Worm (Caenorhabditis elegans): Measurements from ENCODE around the gene K08F9.1.

The K08F9.1 gene

ce11 chrV:15143285-15143684 lies at the start of gene K08F9.1:
K08F9.1 (minus strand) TSS chrV:15143385.
- TF ChIP-seq pha-2 (tag; optimal IDR thresholded peaks at IDR 0.05) (no peak), hlh-15 (tag; optimal IDR thresholded peaks at IDR 0.05) (no peak), unc-42 (tag; optimal IDR thresholded peaks at IDR 0.05) (no peak), syd-9 (tag; optimal IDR thresholded peaks at IDR 0.05) (no peak), tbx-7 (tag; optimal IDR thresholded peaks at IDR 0.05) (no peak), ceh-30 (tag; optimal IDR thresholded peaks at IDR 0.05) (no peak)

ce11 chrV:15192377-15192776 lies 49.2 kb upstream of the K08F9.1 start, which contains the start of gene plc-2:
plc-2 (plus strand) TSS chrV:15192572.
- TF ChIP-seq sdc-2 (tag; optimal IDR thresholded peaks at IDR 0.05) (no peak), pag-3 (tag; optimal IDR thresholded peaks at IDR 0.05; ENCODE audit: borderline replicate concordance) (no peak), gmeb-2 (tag; optimal IDR thresholded peaks at IDR 0.05) (no peak), ceh-34 (tag; optimal IDR thresholded peaks at IDR 0.05) (no peak)

ce11 chrV:15191971-15192370 lies 48.8 kb upstream of the K08F9.1 start:
- TF ChIP-seq F13H6.1 (tag; optimal IDR thresholded peaks at IDR 0.05) (no peak), K02D7.2 (tag; optimal IDR thresholded peaks at IDR 0.05) (no peak), dmd-4 (tag; optimal IDR thresholded peaks at IDR 0.05; ENCODE audit: borderline replicate concordance) (no peak), mec-3 (tag; optimal IDR thresholded peaks at IDR 0.05; ENCODE audit: borderline replicate concordance) (no peak), ceh-14 (tag; optimal IDR thresholded peaks at IDR 0.05) (no peak), ceh-31 (tag; optimal IDR thresholded peaks at IDR 0.05) (no peak), K09A11.1 (tag; optimal IDR thresholded peaks at IDR 0.05; ENCODE audit: insufficient read depth) (no peak), nfya-1 (tag; optimal IDR thresholded peaks at IDR 0.05) (no peak), ceh-45 (GFP tag; IDR thresholded peaks at IDR 0.05) (no peak), che-1 (tag; optimal IDR thresholded peaks at IDR 0.05) (no peak), pros-1 (tag; optimal IDR thresholded peaks at IDR 0.05) (no peak), fkh-10 (GFP tag; optimal IDR thresholded peaks at IDR 0.05) (no peak), pqm-1 (tag; optimal IDR thresholded peaks at IDR 0.05) (no peak), ceh-24 (tag; optimal IDR thresholded peaks at IDR 0.05) (no peak)

DNA sequence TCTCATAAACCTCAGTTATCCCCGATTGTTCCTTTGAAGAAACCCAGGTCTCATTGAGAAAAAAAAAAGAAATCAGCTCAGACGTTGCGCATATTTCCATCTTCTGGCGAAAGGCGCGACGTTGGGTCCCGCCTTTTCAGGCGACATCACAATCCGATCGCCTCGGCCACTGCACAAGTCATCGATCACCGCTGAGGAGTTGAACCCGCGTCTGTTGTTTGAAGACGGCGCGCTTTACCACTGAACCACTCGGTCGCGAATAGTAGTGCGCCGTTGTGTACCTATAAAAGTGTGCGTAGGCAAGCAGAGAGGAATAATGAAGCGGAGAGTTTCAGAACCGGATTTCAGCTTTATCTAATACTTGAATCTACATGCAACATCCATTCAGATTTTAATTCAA lies 47.7 kb upstream of the K08F9.1 start, which contains the start of gene Y75B12B.11:
Gene Y75B12B.11, plus strand, starts transcription at position 394 of the 400 bp plus-strand sequence.
- TF ChIP-seq lin-11 (tag; optimal IDR thresholded peaks at IDR 0.05): peak; percentile 81
- TF ChIP-seq F13H6.1 (tag; optimal IDR thresholded peaks at IDR 0.05): peak; percentile 81
- TF ChIP-seq hlh-15 (tag; optimal IDR thresholded peaks at IDR 0.05): peak; percentile 80
- TF ChIP-seq elt-4 (tag; optimal IDR thresholded peaks at IDR 0.05): peak; percentile 82
- TF ChIP-seq ceh-6 (GFP tag; optimal IDR thresholded peaks at IDR 0.05): peak; percentile 87
- TF ChIP-seq ref-2 (tag; optimal IDR thresholded peaks at IDR 0.05): peak; percentile 87
- TF ChIP-seq K09A11.1 (tag; optimal IDR thresholded peaks at IDR 0.05; ENCODE audit: insufficient read depth): peak; percentile 77
- no peak for TF ChIP-seq nhr-11 (tag; optimal IDR thresholded peaks at IDR 0.05)
- TF ChIP-seq C08G9.2 (tag; optimal IDR thresholded peaks at IDR 0.05): peak; percentile 82
- TF ChIP-seq ama-1 (optimal IDR thresholded peaks at IDR 0.05): no peak
- peak; percentile 86 for TF ChIP-seq tbx-2 (tag; optimal IDR thresholded peaks at IDR 0.05)
- no peak for TF ChIP-seq unc-42 (tag; optimal IDR thresholded peaks at IDR 0.05)
- TF ChIP-seq pqm-1 (tag; optimal IDR thresholded peaks at IDR 0.05): peak; percentile 84
- TF ChIP-seq ets-4 (tag; optimal IDR thresholded peaks at IDR 0.05): peak; percentile 69
- peak; percentile 89 for TF ChIP-seq T23F11.4 (GFP tag; optimal IDR thresholded peaks at IDR 0.05)
- TF ChIP-seq zip-5 (tag; optimal IDR thresholded peaks at IDR 0.05): peak; percentile 50
- TF ChIP-seq Y22D7AL.16 (tag; optimal IDR thresholded peaks at IDR 0.05): peak; percentile 77
- peak; percentile 84 for TF ChIP-seq hlh-8 (tag; optimal IDR thresholded peaks at IDR 0.05)
- TF ChIP-seq ahr-1 (tag; optimal IDR thresholded peaks at IDR 0.05): peak; percentile 71
- TF ChIP-seq ttx-3 (tag; optimal IDR thresholded peaks at IDR 0.05): peak; percentile 87
- TF ChIP-seq ceh-18 (tag; optimal IDR thresholded peaks at IDR 0.05): peak; percentile 78
- TF ChIP-seq unc-55 (GFP tag; optimal IDR thresholded peaks at IDR 0.05): peak; percentile 8
- peak; percentile 84 for TF ChIP-seq sdc-2 (tag; optimal IDR thresholded peaks at IDR 0.05)
- TF ChIP-seq tbx-7 (tag; optimal IDR thresholded peaks at IDR 0.05): peak; percentile 59
- peak; percentile 90 for TF ChIP-seq che-1 (tag; optimal IDR thresholded peaks at IDR 0.05)
- TF ChIP-seq hlh-6 (tag; optimal IDR thresholded peaks at IDR 0.05): peak; percentile 92
- peak; percentile 80 for TF ChIP-seq gmeb-2 (tag; optimal IDR thresholded peaks at IDR 0.05)
- peak; percentile 62; the same call in 1 of the 2 replicates for TF ChIP-seq sox-2 (GFP tag; IDR thresholded peaks at IDR 0.05)
- TF ChIP-seq ceh-31 (tag; optimal IDR thresholded peaks at IDR 0.05): peak; percentile 75
- TF ChIP-seq ztf-16 (tag; optimal IDR thresholded peaks at IDR 0.05): peak; percentile 84
- TF ChIP-seq C38D4.7 (GFP tag; optimal IDR thresholded peaks at IDR 0.05): peak; percentile 86
- peak; percentile 91 for TF ChIP-seq syd-9 (tag; optimal IDR thresholded peaks at IDR 0.05)
- TF ChIP-seq K02D7.2 (tag; optimal IDR thresholded peaks at IDR 0.05): peak; percentile 85
- peak; percentile 67 for TF ChIP-seq hlh-30 (tag; optimal IDR thresholded peaks at IDR 0.05; ENCODE audit: insufficient read depth)
- TF ChIP-seq ceh-24 (tag; optimal IDR thresholded peaks at IDR 0.05): peak; percentile 84

All from whole organism, late embryonic.